Fruit fly (Drosophila melanogaster) whole organism, pupa: ENCODE results near the gene dUTPase.

Experiments used
- CG32121 ChIP-seq: fragments of 200-800 bp; sonication (Bioruptor generic); IDR thresholded peaks from 2 replicates; pipeline ENCODE4 v1.3.6; 2022; ENCODE audit warnings: missing biosample characterization, missing genetic modification characterization
- EcR ChIP-seq: fragments of 200-800 bp; sonication (Bioruptor generic); optimal IDR thresholded peaks from 3 replicates; lab custom pipeline; 2019; ENCODE audit warnings: missing biosample characterization, missing genetic modification characterization, mild to moderate bottlenecking, moderate library complexity, missing genetic modification reagents
- Snoo ChIP-seq: fragments of 200-800 bp; sonication (Bioruptor generic); optimal IDR thresholded peaks from 3 replicates; lab custom pipeline; 2017; ENCODE audit warnings: missing biosample characterization, mild to moderate bottlenecking, missing genetic modification characterization, inconsistent platforms
- rn ChIP-seq: fragments of 200-800 bp; sonication (Bioruptor generic); IDR thresholded peaks from 2 replicates; pipeline ENCODE4 v1.3.6; 2022; ENCODE audit warnings: missing biosample characterization, missing genetic modification characterization

- TF ChIP-seq rn (GFP tag; lab: Robert Waterston, UW) (no peak), EcR (GFP tag; lab: Kevin White, UChicago) (no peak), CG32121 (GFP tag; lab: Robert Waterston, UW) (no peak), Snoo (tag; lab: Kevin White, UChicago) (no peak)
Observed at dm6 chr2L:10972224-10972623, 38.9 kb upstream of the dUTPase start, which contains the start of gene CG16743.
